Worm (Caenorhabditis elegans) whole organism, early embryonic: ENCODE results near the gene sym-1.
A peak's percentile ranks its signal among the peaks of the same experiment; 100 is the strongest.

ENCODE experiments used
- B0310.2 ChIP-seq: sonication (generic microtip); optimal IDR thresholded peaks from 2 replicates; lab custom pipeline; 2016; ENCODE audit warnings: mild to moderate bottlenecking, missing genetic modification characterization, missing compliant biosample characterization
- F13C5.2 ChIP-seq: sonication (generic microtip); optimal IDR thresholded peaks from 2 replicates; lab custom pipeline; 2017; ENCODE audit warnings: mild to moderate bottlenecking, missing genetic modification characterization, inconsistent platforms, missing compliant biosample characterization
- aly-1 ChIP-seq: sonication (generic microtip); optimal IDR thresholded peaks from 2 replicates; lab custom pipeline; 2016; ENCODE audit warnings: missing genetic modification characterization, missing compliant biosample characterization
- ama-1 ChIP-seq: fragments of 150-350 bp; optimal IDR thresholded peaks from 2 replicates; lab custom pipeline; 2014
- ceh-13 ChIP-seq: fragments of 200-800 bp; sonication (Bioruptor generic); optimal IDR thresholded peaks from 2 replicates; lab custom pipeline; 2018; ENCODE audit warnings: mild to moderate bottlenecking, missing genetic modification characterization, missing compliant biosample characterization
- ceh-36 ChIP-seq: sonication (generic microtip); optimal IDR thresholded peaks from 2 replicates; lab custom pipeline; 2016; ENCODE audit warnings: missing genetic modification characterization, inconsistent platforms, missing compliant biosample characterization
- ets-7 ChIP-seq: sonication (generic microtip); optimal IDR thresholded peaks from 2 replicates; lab custom pipeline; 2016; ENCODE audit warnings: missing genotype, missing genetic modification characterization, missing compliant biosample characterization
- flt-1 ChIP-seq: fragments of 200-800 bp; sonication (Bioruptor generic); IDR thresholded peaks from 2 replicates; pipeline ENCODE4 v1.3.6; 2022; ENCODE audit warnings: missing genetic modification characterization, missing compliant biosample characterization
- hmbx-1 ChIP-seq: sonication (generic microtip); optimal IDR thresholded peaks from 2 replicates; lab custom pipeline; 2016; ENCODE audit warnings: mild to moderate bottlenecking, missing genetic modification characterization, missing compliant biosample characterization
- hmg-4 ChIP-seq: fragments of 200-800 bp; sonication (Bioruptor generic); optimal IDR thresholded peaks from 2 replicates; lab custom pipeline; 2018; ENCODE audit warnings: mild to moderate bottlenecking, missing genetic modification characterization, missing compliant biosample characterization
- hnd-1 ChIP-seq: sonication (generic microtip); optimal IDR thresholded peaks from 2 replicates; lab custom pipeline; 2016; ENCODE audit warnings: missing genetic modification characterization, missing compliant biosample characterization
- pes-1 ChIP-seq: fragments of 200-800 bp; sonication (Bioruptor generic); IDR thresholded peaks from 2 replicates; pipeline ENCODE4 v1.3.6; 2022; ENCODE audit warnings: missing genetic modification reagents, missing genetic modification characterization, missing compliant biosample characterization
- scrt-1 ChIP-seq: fragments of 200-800 bp; sonication (Bioruptor generic); IDR thresholded peaks from 2 replicates; pipeline ENCODE4 v1.3.6; 2022; ENCODE audit warnings: missing genetic modification characterization, missing compliant biosample characterization
- sea-1 ChIP-seq: fragments of 200-800 bp; sonication (Bioruptor generic); conservative IDR thresholded peaks from 2 replicates; pipeline ENCODE4 v1.3.6; 2022; ENCODE audit warnings: missing genetic modification characterization, missing compliant biosample characterization
- tbx-11 ChIP-seq: fragments of 200-800 bp; sonication (Bioruptor generic); IDR thresholded peaks from 2 replicates; pipeline ENCODE4 v1.3.6; 2022; ENCODE audit warnings: missing genetic modification characterization, missing compliant biosample characterization
- tbx-37 ChIP-seq: fragments of 200-800 bp; sonication (Bioruptor generic); conservative IDR thresholded peaks from 2 replicates; pipeline ENCODE4 v1.3.6; 2022; ENCODE audit warnings: missing genetic modification reagents, missing genetic modification characterization, missing compliant biosample characterization
- tra-4 ChIP-seq: sonication (generic microtip); optimal IDR thresholded peaks from 2 replicates; lab custom pipeline; 2017; ENCODE audit warnings: missing genetic modification characterization, missing compliant biosample characterization

Gene sym-1

DNA sequence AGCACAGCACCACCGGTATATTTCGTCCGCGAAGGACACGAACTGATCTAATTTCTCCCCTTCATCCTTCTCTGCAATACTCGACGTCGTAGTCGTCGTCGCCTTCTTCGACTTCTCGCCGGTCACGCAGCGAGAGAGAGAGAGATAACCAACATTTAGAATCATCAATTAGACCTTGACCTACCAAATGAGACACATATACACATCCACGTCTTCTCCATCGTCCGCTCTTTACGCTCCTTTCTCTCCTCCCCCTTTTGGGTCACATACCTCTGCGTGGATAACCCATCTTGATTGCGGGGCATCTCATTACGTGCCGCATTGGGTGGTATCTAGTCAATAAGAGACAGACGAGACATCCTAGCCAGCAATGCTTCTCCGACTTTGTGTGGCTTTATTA is at the start of gene sym-1:
sym-1 (plus strand) TSS at position 194 of the 400 bp plus-strand sequence.
- TF ChIP-seq hmg-4 (GFP tag; lab: Kevin White, UChicago), result no peak
- no peak for TF ChIP-seq F13C5.2
- TF ChIP-seq flt-1, result 0 out of 2 replicates have a peak, but pooled peaks have one; percentile 6
- peak; percentile 55 for TF ChIP-seq aly-1 (tag; lab: Kevin White, UChicago)

- TF ChIP-seq ceh-13 (GFP tag; lab: Kevin White, UChicago) (no peak), hmg-4 (GFP tag; lab: Kevin White, UChicago) (no peak), tbx-37 (GFP tag; lab: Robert Waterston, UW) (no peak), scrt-1 (GFP tag; lab: Robert Waterston, UW) (no peak), ceh-36 (tag; lab: Kevin White, UChicago) (no peak), tbx-11 (GFP tag; lab: Robert Waterston, UW) (no peak), aly-1 (tag; lab: Kevin White, UChicago) (no peak), hnd-1 (tag; lab: Kevin White, UChicago) (no peak), hmbx-1 (tag; lab: Kevin White, UChicago) (no peak), F13C5.2 (no peak), B0310.2 (no peak), ets-7 (tag; lab: Kevin White, UChicago) (no peak), sea-1 (no peak), flt-1 (no peak), pes-1 (GFP tag; lab: Robert Waterston, UW) (no peak), tra-4 (no peak), ama-1 (lab: Kevin White, UChicago) (no peak)
Measured at ce11 chrX:14534117-14534516, 47.3 kb upstream of the sym-1 start, which contains the start of gene T24C2.5. TSS of gene T24C2.5 (plus strand) at chrX:14534417.

ce11 chrX:14534596-14534995 is 46.8 kb upstream of the sym-1 start:
- TF ChIP-seq ama-1 (lab: Kevin White, UChicago) (no peak), ceh-36 (tag; lab: Kevin White, UChicago) (no peak), ets-7 (tag; lab: Kevin White, UChicago) (no peak), sea-1 (no peak), hnd-1 (tag; lab: Kevin White, UChicago) (no peak), pes-1 (GFP tag; lab: Robert Waterston, UW) (no peak), tbx-11 (GFP tag; lab: Robert Waterston, UW) (no peak), tra-4 (no peak), flt-1 (no peak), B0310.2 (no peak), hmbx-1 (tag; lab: Kevin White, UChicago) (no peak)

DNA sequence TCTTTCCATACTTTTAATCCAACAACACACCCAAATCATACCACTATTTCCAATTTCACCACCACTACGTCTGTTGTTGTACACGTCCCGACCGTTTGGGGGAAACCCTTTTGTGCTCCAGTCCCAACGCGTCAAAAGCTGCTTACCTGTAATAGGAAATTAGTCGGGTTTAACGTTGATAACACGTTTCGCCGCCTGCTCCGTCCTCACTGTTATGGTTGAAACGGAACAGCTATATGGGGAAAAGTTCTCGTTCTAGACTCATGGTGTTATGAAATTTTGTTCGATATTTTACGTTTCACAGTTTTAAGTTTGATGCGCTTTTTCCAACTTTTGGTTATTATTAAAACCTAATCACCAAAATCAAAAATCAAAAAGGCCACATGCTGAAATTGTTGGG is 45.5 kb upstream of the sym-1 start:
- no peak for TF ChIP-seq F13C5.2
- no peak for TF ChIP-seq ama-1 (lab: Kevin White, UChicago)
- TF ChIP-seq flt-1, result no peak
- no peak for TF ChIP-seq B0310.2
- no peak for TF ChIP-seq ceh-36 (tag; lab: Kevin White, UChicago)
- no peak for TF ChIP-seq tra-4
- no peak for TF ChIP-seq hmg-4 (GFP tag; lab: Kevin White, UChicago)
- no peak for TF ChIP-seq scrt-1 (GFP tag; lab: Robert Waterston, UW)

- TF ChIP-seq tbx-37 (GFP tag; lab: Robert Waterston, UW), result no peak
- TF ChIP-seq hnd-1 (tag; lab: Kevin White, UChicago), result no peak
Measured at ce11 chrX:14537625-14538024, 43.8 kb upstream of the sym-1 start.

DNA sequence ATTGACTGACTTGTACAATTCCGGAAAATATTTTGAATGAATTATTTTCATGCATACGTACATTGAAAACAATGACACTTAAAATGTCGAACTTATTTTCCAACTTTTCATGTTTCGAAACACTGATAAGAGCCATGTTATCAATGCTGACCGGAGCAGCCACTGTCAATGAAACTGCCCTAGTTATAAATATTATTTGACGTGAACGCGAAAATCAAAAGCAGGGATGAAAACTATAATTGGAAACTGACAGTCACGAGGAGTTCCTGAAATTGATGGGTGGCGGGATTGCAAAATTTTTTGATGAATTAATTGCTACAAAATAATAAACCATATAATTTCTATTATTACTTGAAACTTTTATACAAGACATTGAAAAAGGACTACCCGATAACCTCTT is 42.0 kb upstream of the sym-1 start:
- TF ChIP-seq ceh-13 (GFP tag; lab: Kevin White, UChicago) (no peak), aly-1 (tag; lab: Kevin White, UChicago) (no peak), ceh-36 (tag; lab: Kevin White, UChicago) (no peak), F13C5.2 (no peak), ets-7 (tag; lab: Kevin White, UChicago) (no peak), hmg-4 (GFP tag; lab: Kevin White, UChicago) (no peak), hnd-1 (tag; lab: Kevin White, UChicago) (no peak), tbx-11 (GFP tag; lab: Robert Waterston, UW) (no peak), scrt-1 (GFP tag; lab: Robert Waterston, UW) (no peak), hmbx-1 (tag; lab: Kevin White, UChicago) (no peak), flt-1 (no peak), B0310.2 (no peak), pes-1 (GFP tag; lab: Robert Waterston, UW) (no peak), ama-1 (lab: Kevin White, UChicago) (no peak), tbx-37 (GFP tag; lab: Robert Waterston, UW) (no peak), sea-1 (no peak)

ce11 chrX:14541992-14542391 is 39.4 kb upstream of the sym-1 start, which contains the start of gene fbxa-81:
TSS of gene fbxa-81 (minus strand) at chrX:14542092.
- no peak for TF ChIP-seq F13C5.2
- TF ChIP-seq tbx-11 (GFP tag; lab: Robert Waterston, UW), result no peak
- no peak for TF ChIP-seq hmbx-1 (tag; lab: Kevin White, UChicago)
- TF ChIP-seq ets-7 (tag; lab: Kevin White, UChicago), result no peak
- TF ChIP-seq flt-1, result no peak
- TF ChIP-seq ceh-36 (tag; lab: Kevin White, UChicago), result no peak
- no peak for TF ChIP-seq tbx-37 (GFP tag; lab: Robert Waterston, UW)
- no peak for TF ChIP-seq ceh-13 (GFP tag; lab: Kevin White, UChicago)
- TF ChIP-seq pes-1 (GFP tag; lab: Robert Waterston, UW), result no peak
- TF ChIP-seq aly-1 (tag; lab: Kevin White, UChicago), result no peak
- TF ChIP-seq hmg-4 (GFP tag; lab: Kevin White, UChicago), result no peak
- no peak for TF ChIP-seq B0310.2

DNA sequence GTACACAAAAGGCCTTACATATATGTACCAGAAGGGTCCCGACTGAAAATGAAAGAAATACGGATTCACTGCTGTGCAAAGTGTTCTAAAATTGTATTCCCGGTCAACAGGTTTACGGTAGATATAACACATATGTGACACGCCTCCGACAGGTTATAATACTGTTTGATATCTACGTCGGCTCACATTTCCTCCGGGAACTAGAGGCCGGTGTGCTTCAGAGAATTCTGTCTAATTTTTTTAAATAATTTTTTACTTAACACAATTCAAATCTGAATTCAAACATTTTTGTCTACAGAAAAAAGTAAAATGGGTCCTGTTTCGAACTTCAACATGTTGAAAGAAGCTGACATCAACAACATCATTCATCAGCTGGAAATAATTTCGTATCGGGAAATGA is 38.2 kb upstream of the sym-1 start, which contains the start of gene T24C2.3:
T24C2.3 (plus strand) TSS at position 301 of the 400 bp plus-strand sequence.
- TF ChIP-seq tbx-11 (GFP tag; lab: Robert Waterston, UW) (no peak), scrt-1 (GFP tag; lab: Robert Waterston, UW) (no peak), tra-4 (no peak), hmbx-1 (tag; lab: Kevin White, UChicago) (no peak), tbx-37 (GFP tag; lab: Robert Waterston, UW) (no peak), flt-1 (no peak), ceh-13 (GFP tag; lab: Kevin White, UChicago) (no peak), sea-1 (no peak), pes-1 (GFP tag; lab: Robert Waterston, UW) (no peak), ets-7 (tag; lab: Kevin White, UChicago) (no peak), F13C5.2 (no peak), ceh-36 (tag; lab: Kevin White, UChicago) (no peak), ama-1 (lab: Kevin White, UChicago) (no peak), hmg-4 (GFP tag; lab: Kevin White, UChicago) (no peak), B0310.2 (no peak), aly-1 (tag; lab: Kevin White, UChicago) (no peak)
